Worm (Caenorhabditis elegans) whole organism, L1 larva: Measurements from ENCODE around the gene Y57G11C.22.

Source experiments
- C34B4.2 ChIP-seq: sonication (generic microtip); optimal IDR thresholded peaks from 2 replicates; lab custom pipeline; 2017; ENCODE audit warnings: mild to moderate bottlenecking, missing genetic modification characterization, missing compliant biosample characterization
- Y116A8C.19 ChIP-seq: sonication (generic microtip); optimal IDR thresholded peaks from 2 replicates; lab custom pipeline; 2016; ENCODE audit warnings: missing compliant biosample characterization, missing genetic modification characterization, borderline replicate concordance
- aha-1 ChIP-seq: fragments of 150-350 bp; optimal IDR thresholded peaks from 2 replicates; lab custom pipeline; 2014; ENCODE audit warnings: missing biosample characterization, missing genetic modification characterization
- alr-1 ChIP-seq: fragments of 200-800 bp; sonication (Bioruptor generic); optimal IDR thresholded peaks from 2 replicates; lab custom pipeline; 2018; ENCODE audit warnings: borderline replicate concordance, mild to moderate bottlenecking, missing genetic modification characterization, missing compliant biosample characterization
- blmp-1 ChIP-seq: fragments of 150-350 bp; optimal IDR thresholded peaks from 2 replicates; lab custom pipeline; 2014; ENCODE audit warnings: missing biosample characterization, missing genetic modification characterization
- ceh-82 ChIP-seq, 3 experiments: fragments of 150-350 bp in 1 of 3; sonication (generic microtip) in 2 of 3; optimal IDR thresholded peaks; 2 replicates each; lab custom pipeline; 2014 to 2017; ENCODE audit warnings: missing biosample characterization in 3 of 3, missing genetic modification characterization in 3 of 3
- ces-1 ChIP-seq: fragments of 150-350 bp; optimal IDR thresholded peaks from 2 replicates; lab custom pipeline; 2014; ENCODE audit warnings: missing biosample characterization, missing genetic modification reagents, missing genetic modification characterization
- dpl-1 ChIP-seq, 3 experiments: fragments of 150-350 bp in 2 of 3; sonication (generic microtip) in 1 of 3; optimal IDR thresholded peaks; 2 replicates each; lab custom pipeline; 2014 to 2017; ENCODE audit warnings: missing biosample characterization in 3 of 3, missing genetic modification characterization in 3 of 3, missing genetic modification reagents in 3 of 3
- efl-1 ChIP-seq, 4 experiments: fragments of 150-350 bp; optimal IDR thresholded peaks in 3 of 4; peaks in 1 of 4; 1 replicate in 1 of 4; 2 replicates in 3 of 4; lab custom pipeline; 2014; ENCODE audit warnings: missing biosample characterization in 2 of 4, missing genetic modification characterization in 2 of 4, missing genetic modification reagents in 2 of 4
- egl-27 ChIP-seq, 2 experiments: fragments of 150-350 bp in 1 of 2; sonication (generic microtip); optimal IDR thresholded peaks; 3 replicates each; lab custom pipeline; 2017 to 2018; ENCODE audit warnings: missing biosample characterization in 2 of 2, missing genetic modification characterization in 2 of 2, missing genetic modification reagents in 2 of 2
- elt-2 ChIP-seq: sonication (generic microtip); optimal IDR thresholded peaks from 2 replicates; lab custom pipeline; 2016; ENCODE audit warnings: missing genetic modification characterization, mild to moderate bottlenecking, inconsistent platforms, missing compliant biosample characterization, missing genetic modification reagents
- elt-3 ChIP-seq, 6 experiments: fragments of 150-350 bp in 1 of 6; sonication (generic microtip); optimal IDR thresholded peaks; 2 replicates each; lab custom pipeline; 2017 to 2018; ENCODE audit warnings: missing biosample characterization in 6 of 6, missing genetic modification characterization in 6 of 6, inconsistent platforms in 1 of 6
- fkh-4 ChIP-seq: sonication (generic microtip); optimal IDR thresholded peaks from 2 replicates; lab custom pipeline; 2016; ENCODE audit warnings: missing compliant biosample characterization, missing genetic modification characterization, borderline replicate concordance
- fos-1 ChIP-seq: fragments of 150-350 bp; optimal IDR thresholded peaks from 2 replicates; lab custom pipeline; 2014; ENCODE audit warnings: missing biosample characterization, missing genetic modification characterization
- grh-1 ChIP-seq: fragments of 200-800 bp; sonication (Bioruptor generic); IDR thresholded peaks from 2 replicates; pipeline ENCODE4 v1.3.6; 2022; ENCODE audit warnings: missing genetic modification reagents, missing genetic modification characterization, missing compliant biosample characterization
- jun-1 ChIP-seq: fragments of 150-350 bp; optimal IDR thresholded peaks from 2 replicates; lab custom pipeline; 2014; ENCODE audit warnings: missing biosample characterization, missing genetic modification reagents, missing genetic modification characterization
- lin-13 ChIP-seq: fragments of 150-350 bp; optimal IDR thresholded peaks from 2 replicates; lab custom pipeline; 2014; ENCODE audit warnings: missing biosample characterization, missing genetic modification reagents, missing genetic modification characterization
- lin-14 ChIP-seq: fragments of 200-800 bp; sonication (Bioruptor generic); optimal IDR thresholded peaks from 2 replicates; lab custom pipeline; 2018; ENCODE audit warnings: mild to moderate bottlenecking, missing genetic modification characterization, moderate library complexity, missing compliant biosample characterization
- lsy-2 ChIP-seq, 2 experiments: fragments of 150-350 bp; optimal IDR thresholded peaks; 2 replicates each; lab custom pipeline; 2014; ENCODE audit warnings: missing biosample characterization in 2 of 2, missing genetic modification characterization in 2 of 2
- mdl-1 ChIP-seq, 2 experiments: fragments of 150-350 bp; optimal IDR thresholded peaks; 2 replicates each; lab custom pipeline; 2014 to 2017; ENCODE audit warnings: missing biosample characterization in 2 of 2, missing genetic modification characterization in 2 of 2, inconsistent platforms in 1 of 2
- mep-1 ChIP-seq: fragments of 150-350 bp; optimal IDR thresholded peaks from 2 replicates; lab custom pipeline; 2014; ENCODE audit warnings: missing biosample characterization, missing genetic modification characterization
- nhr-11 ChIP-seq: fragments of 150-350 bp; optimal IDR thresholded peaks from 2 replicates; lab custom pipeline; 2014; ENCODE audit warnings: missing biosample characterization, missing genetic modification characterization
- nhr-19 ChIP-seq: fragments of 200-800 bp; sonication (Bioruptor generic); conservative IDR thresholded peaks from 2 replicates; pipeline ENCODE4 v1.3.6; 2022; ENCODE audit warnings: missing genetic modification characterization, missing compliant biosample characterization
- nhr-20 ChIP-seq: sonication (generic microtip); optimal IDR thresholded peaks from 2 replicates; lab custom pipeline; 2016; ENCODE audit warnings: mild to moderate bottlenecking, missing genetic modification characterization, missing compliant biosample characterization
- nhr-71 ChIP-seq: sonication (generic microtip); optimal IDR thresholded peaks from 2 replicates; lab custom pipeline; 2016; ENCODE audit warnings: mild to moderate bottlenecking, missing genetic modification characterization, moderate library complexity, missing compliant biosample characterization
- nhr-85 ChIP-seq: sonication (generic microtip); peaks from one replicate; lab custom pipeline; 2016; ENCODE audit warnings: missing genetic modification characterization, inconsistent platforms, missing compliant biosample characterization
- pag-3 ChIP-seq: sonication (generic microtip); optimal IDR thresholded peaks from 2 replicates; lab custom pipeline; 2017; ENCODE audit warnings: missing genetic modification characterization, mild to moderate bottlenecking, missing compliant biosample characterization, antibody characterized with exemption, borderline replicate concordance; ENCODE audit not compliant: insufficient read depth
- snu-23 ChIP-seq: sonication (generic microtip); optimal IDR thresholded peaks from 2 replicates; lab custom pipeline; 2016; ENCODE audit warnings: missing genetic modification characterization, missing compliant biosample characterization
- sox-4 ChIP-seq: sonication (generic microtip); optimal IDR thresholded peaks from 2 replicates; lab custom pipeline; 2016; ENCODE audit warnings: missing genetic modification characterization, missing compliant biosample characterization
- sptf-1 ChIP-seq: fragments of 150-350 bp; optimal IDR thresholded peaks from 2 replicates; lab custom pipeline; 2014; ENCODE audit warnings: missing biosample characterization, missing genetic modification characterization
- swsn-7 ChIP-seq: sonication (generic microtip); optimal IDR thresholded peaks from 2 replicates; lab custom pipeline; 2016; ENCODE audit warnings: missing genetic modification characterization, missing compliant biosample characterization
- unc-130 ChIP-seq: fragments of 150-350 bp; optimal IDR thresholded peaks from 2 replicates; lab custom pipeline; 2017; ENCODE audit warnings: missing biosample characterization, missing genetic modification characterization, inconsistent platforms
- unc-30 ChIP-seq: sonication (generic microtip); optimal IDR thresholded peaks from 2 replicates; lab custom pipeline; 2017; ENCODE audit warnings: missing biosample characterization, missing genetic modification characterization
- unc-86 ChIP-seq: sonication (generic microtip); optimal IDR thresholded peaks from 2 replicates; lab custom pipeline; 2016; ENCODE audit warnings: missing genetic modification characterization, missing compliant biosample characterization
- vab-15 ChIP-seq: sonication (generic microtip); optimal IDR thresholded peaks from 2 replicates; lab custom pipeline; 2017; ENCODE audit warnings: missing genotype, mild to moderate bottlenecking, missing genetic modification characterization, missing compliant biosample characterization
- xbp-1 ChIP-seq: sonication (generic microtip); optimal IDR thresholded peaks from 2 replicates; lab custom pipeline; 2016; ENCODE audit warnings: missing genetic modification characterization, missing compliant biosample characterization
- zag-1 ChIP-seq: fragments of 150-350 bp; optimal IDR thresholded peaks from 2 replicates; lab custom pipeline; 2014; ENCODE audit warnings: missing biosample characterization, missing genetic modification characterization

The Y57G11C.22 gene

ce11 chrIV:14874926-14875570 is 38.0 kb downstream of the Y57G11C.22 start (continued):
- TF ChIP-seq nhr-85 (tag; lab: Kevin White, UChicago): peak; percentile 65
- no peak for TF ChIP-seq sptf-1 (tag; lab: Kevin White, UChicago)
- peak; percentile 35 for TF ChIP-seq jun-1 (tag; lab: Kevin White, UChicago)
- peak in 1 of 2 experiments; percentile 47 for TF ChIP-seq egl-27 (tag; optimal IDR thresholded peaks at IDR 0.05; lab: Kevin White, UChicago)
- TF ChIP-seq pag-3 (tag; lab: Kevin White, UChicago): no peak
- no peak for TF ChIP-seq lin-13 (GFP tag; lab: Kevin White, UChicago)
- no peak for TF ChIP-seq sox-4 (tag; lab: Kevin White, UChicago)
- TF ChIP-seq mdl-1 (tag; optimal IDR thresholded peaks at IDR 0.05; lab: Kevin White, UChicago): peak in 1 of 2 experiments; percentile 77
- no peak for TF ChIP-seq aha-1 (tag; lab: Kevin White, UChicago)
- peak; percentile 45 for TF ChIP-seq nhr-20 (tag; lab: Kevin White, UChicago)
- TF ChIP-seq elt-2 (tag; lab: Kevin White, UChicago): peak; percentile 87
- no peak for TF ChIP-seq unc-130 (tag; lab: Kevin White, UChicago)

ce11 chrIV:14876632-14877031 is 39.6 kb downstream of the Y57G11C.22 start:
- peak; percentile 56 for TF ChIP-seq mep-1 (tag; lab: Kevin White, UChicago)
- peak in 1 of 3 experiments; percentile 10 for TF ChIP-seq dpl-1 (GFP tag; optimal IDR thresholded peaks at IDR 0.05; lab: Kevin White, UChicago)
- TF ChIP-seq mdl-1 (tag; optimal IDR thresholded peaks at IDR 0.05; lab: Kevin White, UChicago): peak in 1 of 2 experiments; percentile 2
- peak; percentile 62 for TF ChIP-seq lin-14 (GFP tag; lab: Kevin White, UChicago)
- no peak for TF ChIP-seq swsn-7 (tag; lab: Kevin White, UChicago)
- no peak for TF ChIP-seq efl-1 (optimal IDR thresholded peaks at IDR 0.05; lab: Kevin White, UChicago)
- TF ChIP-seq efl-1 (GFP tag; optimal IDR thresholded peaks at IDR 0.05 in 1 of 2; lab: Kevin White, UChicago): peak in 1 of 2 experiments; percentile 49
- TF ChIP-seq nhr-71 (tag; lab: Kevin White, UChicago): peak; percentile 11
- TF ChIP-seq nhr-11 (tag; lab: Kevin White, UChicago): no peak
- peak; percentile 27 for TF ChIP-seq snu-23 (GFP tag; lab: Kevin White, UChicago)
- peak; percentile 69 for TF ChIP-seq nhr-85 (tag; lab: Kevin White, UChicago)
- peak in 1 of 6 experiments; percentile 10 for TF ChIP-seq elt-3 (tag; optimal IDR thresholded peaks at IDR 0.05; lab: Kevin White, UChicago)
- TF ChIP-seq grh-1 (GFP tag; lab: Robert Waterston, UW): peak; percentile 50; the same call in 1 of the 2 replicates
- TF ChIP-seq fos-1 (tag; lab: Kevin White, UChicago): no peak
- no peak for TF ChIP-seq alr-1 (tag; lab: Kevin White, UChicago)
- TF ChIP-seq blmp-1 (tag; lab: Kevin White, UChicago): peak; percentile 87

- TF ChIP-seq nhr-85 (tag; lab: Kevin White, UChicago): peak; percentile 49
- TF ChIP-seq lsy-2 (tag; optimal IDR thresholded peaks at IDR 0.05; lab: Kevin White, UChicago): no peak
- TF ChIP-seq efl-1 (optimal IDR thresholded peaks at IDR 0.05; lab: Kevin White, UChicago): no peak
- TF ChIP-seq efl-1 (GFP tag; optimal IDR thresholded peaks at IDR 0.05 in 1 of 2; lab: Kevin White, UChicago): peak in 1 of 2 experiments; percentile 60
- TF ChIP-seq fkh-4 (tag; lab: Kevin White, UChicago): no peak
- TF ChIP-seq unc-86 (tag; lab: Kevin White, UChicago): no peak
- peak; percentile 61 for TF ChIP-seq blmp-1 (tag; lab: Kevin White, UChicago)
- TF ChIP-seq, all 84 proteins: peak for 3
Observed at ce11 chrIV:14877657-14878056, 40.6 kb downstream of the Y57G11C.22 start.

ce11 chrIV:14879184-14879583 is 42.2 kb downstream of the Y57G11C.22 start, which contains the start of gene eps-8:
Gene eps-8, plus strand, starts transcription at chrIV:14879484.
- no peak for TF ChIP-seq vab-15 (tag; lab: Kevin White, UChicago)
- no peak for TF ChIP-seq ceh-82 (tag; optimal IDR thresholded peaks at IDR 0.05; lab: Kevin White, UChicago)
- TF ChIP-seq grh-1 (GFP tag; lab: Robert Waterston, UW): no peak
- no peak for TF ChIP-seq Y116A8C.19 (tag; lab: Kevin White, UChicago)
- TF ChIP-seq ces-1 (GFP tag; lab: Kevin White, UChicago): no peak
- TF ChIP-seq nhr-19: no peak
- TF ChIP-seq mdl-1 (tag; optimal IDR thresholded peaks at IDR 0.05; lab: Kevin White, UChicago): no peak
- no peak for TF ChIP-seq unc-30 (tag; lab: Kevin White, UChicago)
- no peak for TF ChIP-seq C34B4.2 (tag; lab: Kevin White, UChicago)
- TF ChIP-seq xbp-1: no peak
- TF ChIP-seq zag-1 (tag; lab: Kevin White, UChicago): no peak
- TF ChIP-seq fos-1 (tag; lab: Kevin White, UChicago): no peak
